Fruit fly (Drosophila melanogaster): ENCODE results near the gene TTLL1B.

Gene TTLL1B

dm6 chr3L:4613846-4614247 lies 34.2 kb upstream of the TTLL1B start (continued):
- TF ChIP-seq Bdp1 (GFP tag; optimal IDR thresholded peaks at IDR 0.05) (no peak), bigmax (GFP tag; optimal IDR thresholded peaks at IDR 0.05) (no peak), PHDP (tag; optimal IDR thresholded peaks at IDR 0.05) (no peak), lov (optimal IDR thresholded peaks at IDR 0.05) (no peak), lov (GFP tag; IDR thresholded peaks at IDR 0.05) (no peak), gcm2 (GFP tag; optimal IDR thresholded peaks at IDR 0.05) (no peak), CG31224 (GFP tag; IDR thresholded peaks at IDR 0.05) (no peak), Meics (GFP tag; optimal IDR thresholded peaks at IDR 0.05) (no peak), CG12769 (tag; optimal IDR thresholded peaks at IDR 0.05) (no peak), CG7839 (tag; optimal IDR thresholded peaks at IDR 0.05) (no peak), CG17912 (GFP tag; optimal IDR thresholded peaks at IDR 0.05) (no peak), danr (GFP tag; IDR thresholded peaks at IDR 0.05) (no peak), stwl (tag; optimal IDR thresholded peaks at IDR 0.05) (peak; percentile 23), bsh (GFP tag; optimal IDR thresholded peaks at IDR 0.05) (peak in 1 of 2 experiments; percentile 41), CG8290 (GFP tag; optimal IDR thresholded peaks at IDR 0.05) (peak; percentile 33), CG8290 (tag; optimal IDR thresholded peaks at IDR 0.05) (peak; percentile 24 to 33), ham (GFP tag; IDR thresholded peaks at IDR 0.05) (no peak), fd102C (GFP tag; optimal IDR thresholded peaks at IDR 0.05) (peak; percentile 20), CG17612 (GFP tag; IDR thresholded peaks at IDR 0.05) (no peak), Nf-YC (tag; optimal IDR thresholded peaks at IDR 0.05) (no peak), CG14441 (GFP tag; IDR thresholded peaks at IDR 0.05) (no peak), mirr (GFP tag; optimal IDR thresholded peaks at IDR 0.05) (no peak), Dek (tag; optimal IDR thresholded peaks at IDR 0.05) (no peak), kah (GFP tag; optimal IDR thresholded peaks at IDR 0.05) (no peak), knrl (GFP tag; IDR thresholded peaks at IDR 0.05; ENCODE audit: partially characterized antibody) (no peak), Med (GFP tag) (peak; percentile 81), sim (GFP tag; IDR thresholded peaks at IDR 0.05) (no peak), CG13296 (GFP tag; optimal IDR thresholded peaks at IDR 0.05) (no peak), seq (GFP tag; IDR thresholded peaks at IDR 0.05) (no peak), sob (GFP tag; IDR thresholded peaks at IDR 0.05) (no peak), CG18476 (GFP tag; optimal IDR thresholded peaks at IDR 0.05) (peak; percentile 99), crp (GFP tag; optimal IDR thresholded peaks at IDR 0.05) (peak in 1 of 2 experiments; percentile 56), HLH3B (GFP tag; IDR thresholded peaks at IDR 0.05) (no peak), CG9215 (GFP tag; IDR thresholded peaks at IDR 0.05) (no peak), CG5953 (GFP tag; IDR thresholded peaks at IDR 0.05) (no peak), chn (GFP tag; optimal IDR thresholded peaks at IDR 0.05) (peak; percentile 9), slou (GFP tag; optimal IDR thresholded peaks at IDR 0.05) (no peak), CG5180 (GFP tag; optimal IDR thresholded peaks at IDR 0.05) (no peak), CG4328 (GFP tag; optimal IDR thresholded peaks at IDR 0.05) (no peak), CG11398 (GFP tag; optimal IDR thresholded peaks at IDR 0.05) (peak; percentile 21), CG31365 (tag; optimal IDR thresholded peaks at IDR 0.05) (no peak), CG9797 (GFP tag; optimal IDR thresholded peaks at IDR 0.05) (no peak), wek (GFP tag; optimal IDR thresholded peaks at IDR 0.05) (no peak), CG1792 (GFP tag; optimal IDR thresholded peaks at IDR 0.05) (peak; percentile 6), hbn (GFP tag; IDR thresholded peaks at IDR 0.05; ENCODE audit: partially characterized antibody) (no peak), Hsf (GFP tag; optimal IDR thresholded peaks at IDR 0.05) (peak; percentile 8), D19B (GFP tag; optimal IDR thresholded peaks at IDR 0.05) (no peak), Hey (tag; optimal IDR thresholded peaks at IDR 0.05) (no peak), Hr39 (optimal IDR thresholded peaks at IDR 0.05) (no peak), Hr78 (GFP tag; optimal IDR thresholded peaks at IDR 0.05) (no peak), sqz (GFP tag; optimal IDR thresholded peaks at IDR 0.05) (peak; percentile 47), CG32767 (GFP tag; IDR thresholded peaks at IDR 0.05) (no peak)

Data from whole organism, embryonic.